Fruit fly (Drosophila melanogaster) Kc167 (cell line): ENCODE results near the gene CG4537.

Experiments
- h ChIP-seq: fragments of >200 bp; optimal IDR thresholded peaks from 3 replicates; lab custom pipeline; 2018; ENCODE audit warnings: missing external identifiers
- insv ChIP-seq: fragments of >200 bp; optimal IDR thresholded peaks from 3 replicates; lab custom pipeline; 2018; ENCODE audit warnings: missing external identifiers

DNA sequence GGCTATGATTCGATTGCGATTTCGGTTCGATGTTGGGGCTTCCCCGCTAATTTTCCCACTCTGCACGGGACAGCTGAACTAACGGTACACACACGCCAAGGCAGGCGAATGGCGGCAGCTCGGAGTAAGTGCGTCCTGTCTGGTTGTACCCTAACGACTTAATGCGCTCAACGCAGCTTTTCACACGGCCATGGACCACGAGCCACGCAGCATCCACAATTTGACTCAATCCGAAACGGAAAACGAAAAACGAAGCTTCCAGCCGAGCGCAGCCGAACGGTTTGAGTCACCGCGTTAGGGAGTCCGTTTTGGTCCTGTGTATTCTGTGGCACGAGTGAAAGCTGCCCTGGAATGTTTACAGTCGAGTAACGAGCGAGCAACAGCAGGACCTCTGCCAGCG lies 4.6 kb upstream of the CG4537 start, which contains the start of gene nAChRalpha6:
- TF ChIP-seq insv (lab: Kevin White, UChicago) = no peak
- no peak for TF ChIP-seq h (lab: Kevin White, UChicago)
